Worm (Caenorhabditis elegans): ENCODE measurements around the gene eif-2Bdelta.

ce11 chrV:9531477-9531876 lies 17.9 kb downstream of the eif-2Bdelta start, which contains the start of the genes C50F4.10 and pfk-1.2:
- no peak for TF ChIP-seq pha-2 (tag; optimal IDR thresholded peaks at IDR 0.05)
- no peak for TF ChIP-seq pha-4 (tag; optimal IDR thresholded peaks at IDR 0.05)
- TF ChIP-seq hlh-30 (tag; optimal IDR thresholded peaks at IDR 0.05; ENCODE audit: insufficient read depth) = no peak
- TF ChIP-seq rnt-1 (tag; optimal IDR thresholded peaks at IDR 0.05) = no peak
- TF ChIP-seq unc-86 (tag; optimal IDR thresholded peaks at IDR 0.05) = no peak
- TF ChIP-seq nhr-11 (tag; optimal IDR thresholded peaks at IDR 0.05) = no peak
- TF ChIP-seq ttx-3 (tag; optimal IDR thresholded peaks at IDR 0.05) = no peak
- no peak for TF ChIP-seq tbx-2 (tag; optimal IDR thresholded peaks at IDR 0.05)
- no peak for TF ChIP-seq odd-2 (tag; optimal IDR thresholded peaks at IDR 0.05)
- TF ChIP-seq pqm-1 (tag; optimal IDR thresholded peaks at IDR 0.05) = no peak

Data from whole organism, late embryonic.